Worm (Caenorhabditis elegans) whole organism, L4 larva: ENCODE results near the gene dmsr-12.
A peak's percentile ranks its signal among the peaks of the same experiment; 100 is the strongest.

Source experiments
- F26F4.8 ChIP-seq: fragments of 200-800 bp; sonication (Bioruptor generic); conservative IDR thresholded peaks from 2 replicates; pipeline ENCODE4 v1.3.6; 2022; ENCODE audit warnings: missing genetic modification characterization, missing compliant biosample characterization
- F37D6.2 ChIP-seq: sonication (generic microtip); optimal IDR thresholded peaks from 2 replicates; lab custom pipeline; 2016; ENCODE audit warnings: mild to moderate bottlenecking, missing genetic modification characterization, missing compliant biosample characterization
- R02D3.7 ChIP-seq: fragments of 150-350 bp; sonication (generic microtip); optimal IDR thresholded peaks from 3 replicates; lab custom pipeline; 2014; ENCODE audit warnings: missing biosample characterization, missing genetic modification characterization
- T20F7.1 ChIP-seq: fragments of 200-800 bp; sonication (Bioruptor generic); optimal IDR thresholded peaks from 2 replicates; lab custom pipeline; 2018; ENCODE audit warnings: mild to moderate bottlenecking, missing genetic modification characterization, missing compliant biosample characterization
- T26A8.4 ChIP-seq: fragments of 200-800 bp; sonication (Bioruptor generic); IDR thresholded peaks from 2 replicates; pipeline ENCODE4 v1.3.6; 2022; ENCODE audit warnings: missing genetic modification characterization, missing compliant biosample characterization
- Y48G9A.11 ChIP-seq: fragments of 200-800 bp; sonication (Bioruptor generic); IDR thresholded peaks from 2 replicates; pipeline ENCODE4 v1.3.6; 2022; ENCODE audit warnings: missing genetic modification reagents, missing genetic modification characterization, missing compliant biosample characterization
- ZK337.2 ChIP-seq: fragments of 200-800 bp; sonication (Bioruptor generic); IDR thresholded peaks from 2 replicates; pipeline ENCODE4 v1.3.6; 2022; ENCODE audit warnings: missing genetic modification reagents, missing genetic modification characterization, missing compliant biosample characterization
- aha-1 ChIP-seq: fragments of 150-350 bp; peaks from one replicate; lab custom pipeline; 2014; ENCODE audit warnings: missing biosample characterization, missing genetic modification characterization
- attf-4 ChIP-seq: sonication (generic microtip); optimal IDR thresholded peaks from 3 replicates; lab custom pipeline; 2017; ENCODE audit warnings: missing biosample characterization, missing genetic modification characterization
- ceh-32 ChIP-seq: sonication (generic microtip); optimal IDR thresholded peaks from 2 replicates; lab custom pipeline; 2016; ENCODE audit warnings: mild to moderate bottlenecking, missing genetic modification characterization, missing compliant biosample characterization; ENCODE audit not compliant: poor library complexity
- ceh-82 ChIP-seq: sonication (generic microtip); optimal IDR thresholded peaks from 2 replicates; lab custom pipeline; 2017; ENCODE audit warnings: missing biosample characterization, missing genetic modification characterization
- daf-12 ChIP-seq: fragments of 150-350 bp; optimal IDR thresholded peaks from 2 replicates; lab custom pipeline; 2014; ENCODE audit warnings: missing biosample characterization, missing genetic modification reagents, missing genetic modification characterization
- daf-19 ChIP-seq: fragments of 200-800 bp; sonication (Bioruptor generic); conservative IDR thresholded peaks from 2 replicates; pipeline ENCODE4 v1.3.6; 2022; ENCODE audit warnings: missing genetic modification characterization, missing compliant biosample characterization
- dmd-6 ChIP-seq: fragments of 200-800 bp; sonication (Bioruptor generic); IDR thresholded peaks from 2 replicates; pipeline ENCODE4 v1.3.6; 2022; ENCODE audit warnings: missing genetic modification reagents, missing genetic modification characterization, missing compliant biosample characterization
- dmd-8 ChIP-seq: fragments of 200-800 bp; sonication (Bioruptor generic); IDR thresholded peaks from 2 replicates; pipeline ENCODE4 v1.3.6; 2022; ENCODE audit warnings: missing genetic modification characterization, missing compliant biosample characterization
- dpl-1 ChIP-seq: fragments of 150-350 bp; optimal IDR thresholded peaks from 2 replicates; lab custom pipeline; 2014; ENCODE audit warnings: missing biosample characterization, missing genetic modification reagents, missing genetic modification characterization
- dve-1 ChIP-seq: sonication (generic microtip); optimal IDR thresholded peaks from 2 replicates; lab custom pipeline; 2017; ENCODE audit warnings: antibody characterized with exemption, mild to moderate bottlenecking, missing genetic modification characterization, missing compliant biosample characterization; ENCODE audit not compliant: insufficient read depth
- egl-43 ChIP-seq: fragments of 200-800 bp; sonication (Bioruptor generic); IDR thresholded peaks from 2 replicates; pipeline ENCODE4 v1.3.6; 2022; ENCODE audit warnings: missing genetic modification reagents, missing genetic modification characterization, missing compliant biosample characterization
- hif-1 ChIP-seq, 2 experiments: sonication (generic microtip); optimal IDR thresholded peaks; 2 replicates each; lab custom pipeline; 2016 to 2017; ENCODE audit warnings: missing compliant biosample characterization in 2 of 2, missing genetic modification characterization in 2 of 2, missing genetic modification reagents in 2 of 2, missing genotype in 2 of 2, mild to moderate bottlenecking in 1 of 2
- hlh-30 ChIP-seq: sonication (generic microtip); optimal IDR thresholded peaks from 2 replicates; lab custom pipeline; 2017; ENCODE audit warnings: antibody characterized with exemption, mild to moderate bottlenecking, missing genetic modification characterization, missing compliant biosample characterization; ENCODE audit not compliant: insufficient read depth
- lin-29 ChIP-seq: fragments of 200-800 bp; sonication (Bioruptor generic); IDR thresholded peaks from 2 replicates; pipeline ENCODE4 v1.3.6; 2022; ENCODE audit warnings: missing genetic modification reagents, missing genetic modification characterization, missing compliant biosample characterization
- lin-38 ChIP-seq: fragments of 200-800 bp; sonication (Bioruptor generic); IDR thresholded peaks from 2 replicates; pipeline ENCODE4 v1.3.6; 2022; ENCODE audit warnings: missing genetic modification reagents, missing genetic modification characterization, missing compliant biosample characterization
- lin-39 ChIP-seq: fragments of 150-350 bp; optimal IDR thresholded peaks from 2 replicates; lab custom pipeline; 2014; ENCODE audit warnings: missing biosample characterization, missing genetic modification reagents, missing genetic modification characterization
- lir-3 ChIP-seq: sonication (generic microtip); optimal IDR thresholded peaks from 2 replicates; lab custom pipeline; 2016; ENCODE audit warnings: mild to moderate bottlenecking, missing genetic modification characterization, missing compliant biosample characterization
- madf-9 ChIP-seq: fragments of 200-800 bp; sonication (Bioruptor generic); conservative IDR thresholded peaks from 2 replicates; pipeline ENCODE4 v1.3.6; 2022; ENCODE audit warnings: missing genetic modification reagents, missing genetic modification characterization, missing compliant biosample characterization
- mes-2 ChIP-seq: sonication (generic microtip); optimal IDR thresholded peaks from 2 replicates; lab custom pipeline; 2016; ENCODE audit warnings: missing genotype, mild to moderate bottlenecking, missing genetic modification characterization, missing compliant biosample characterization; ENCODE audit not compliant: poor library complexity, severe bottlenecking
- mxl-2 ChIP-seq: fragments of 200-800 bp; sonication (Bioruptor generic); conservative IDR thresholded peaks from 2 replicates; pipeline ENCODE4 v1.3.6; 2022; ENCODE audit warnings: missing genetic modification reagents, missing genetic modification characterization, missing compliant biosample characterization
- nhr-102 ChIP-seq: sonication (generic microtip); optimal IDR thresholded peaks from 2 replicates; lab custom pipeline; 2016; ENCODE audit warnings: mild to moderate bottlenecking, missing genetic modification characterization, moderate library complexity, missing compliant biosample characterization
- nhr-11 ChIP-seq: fragments of 150-350 bp; optimal IDR thresholded peaks from 2 replicates; lab custom pipeline; 2014; ENCODE audit warnings: missing biosample characterization, missing genetic modification characterization
- nhr-25 ChIP-seq: sonication (generic microtip); optimal IDR thresholded peaks from 2 replicates; lab custom pipeline; 2017; ENCODE audit warnings: missing genetic modification characterization, mild to moderate bottlenecking, missing compliant biosample characterization, antibody characterized with exemption, moderate library complexity, borderline replicate concordance; ENCODE audit not compliant: insufficient read depth
- nhr-77 ChIP-seq: fragments of 150-350 bp; optimal IDR thresholded peaks from 2 replicates; lab custom pipeline; 2014; ENCODE audit warnings: missing biosample characterization, missing genetic modification characterization
- rbr-2 ChIP-seq: sonication (generic microtip); optimal IDR thresholded peaks from 2 replicates; lab custom pipeline; 2016; ENCODE audit warnings: missing genotype, missing genetic modification characterization, missing compliant biosample characterization
- set-16 ChIP-seq: fragments of 200-800 bp; sonication (Bioruptor generic); IDR thresholded peaks from 2 replicates; pipeline ENCODE4 v1.3.6; 2022; ENCODE audit warnings: missing genetic modification reagents, missing genetic modification characterization, missing compliant biosample characterization
- skn-1 ChIP-seq: fragments of 150-350 bp; optimal IDR thresholded peaks from 2 replicates; lab custom pipeline; 2014; ENCODE audit warnings: missing biosample characterization, missing genetic modification characterization
- spr-3 ChIP-seq: fragments of 200-800 bp; sonication (Bioruptor generic); optimal IDR thresholded peaks from 2 replicates; lab custom pipeline; 2018; ENCODE audit warnings: mild to moderate bottlenecking, missing genetic modification characterization, missing compliant biosample characterization
- tag-97 ChIP-seq: fragments of 200-800 bp; sonication (Bioruptor generic); IDR thresholded peaks from 2 replicates; pipeline ENCODE4 v1.3.6; 2022; ENCODE audit warnings: missing genetic modification characterization, missing compliant biosample characterization
- unc-130 ChIP-seq: sonication (generic microtip); optimal IDR thresholded peaks from 2 replicates; lab custom pipeline; 2016; ENCODE audit warnings: missing genetic modification reagents, missing genetic modification characterization, missing compliant biosample characterization
- unc-39 ChIP-seq: sonication (generic microtip); optimal IDR thresholded peaks from 2 replicates; lab custom pipeline; 2017; ENCODE audit warnings: missing biosample characterization, missing genetic modification characterization
- zfp-3 ChIP-seq: fragments of 200-800 bp; sonication (Bioruptor generic); conservative IDR thresholded peaks from 2 replicates; pipeline ENCODE4 v1.3.6; 2022; ENCODE audit warnings: missing genetic modification reagents, missing genetic modification characterization, missing compliant biosample characterization
- ztf-7 ChIP-seq: fragments of 150-350 bp; optimal IDR thresholded peaks from 2 replicates; lab custom pipeline; 2014; ENCODE audit warnings: missing biosample characterization, missing genetic modification characterization

Gene dmsr-12

ce11 chrV:6839008-6839407 lies 32.8 kb upstream of the dmsr-12 start, which contains the start of gene hpo-8 (continued):
- peak; percentile 0 for TF ChIP-seq dve-1 (tag; lab: Kevin White, UChicago)
- no peak for TF ChIP-seq lin-38 (GFP tag; lab: Robert Waterston, UW)
- TF ChIP-seq dmd-8 = no peak
- no peak; the same call in 1 of the 2 replicates for TF ChIP-seq dmd-6 (GFP tag; lab: Robert Waterston, UW)
- no peak for TF ChIP-seq lir-3 (tag; lab: Kevin White, UChicago)
- no peak for TF ChIP-seq hif-1 (tag; optimal IDR thresholded peaks at IDR 0.05; lab: Kevin White, UChicago)
- no peak for TF ChIP-seq T26A8.4 (GFP tag; lab: Robert Waterston, UW)
- no peak for TF ChIP-seq daf-19 (GFP tag; lab: Robert Waterston, UW)
- TF ChIP-seq lin-39 = no peak
- no peak for TF ChIP-seq ZK337.2 (GFP tag; lab: Robert Waterston, UW)
- TF ChIP-seq tag-97 (GFP tag; lab: Robert Waterston, UW) = no peak
- TF ChIP-seq daf-12 (tag; lab: Kevin White, UChicago) = no peak
- TF ChIP-seq Y48G9A.11 (GFP tag; lab: Robert Waterston, UW) = no peak

DNA sequence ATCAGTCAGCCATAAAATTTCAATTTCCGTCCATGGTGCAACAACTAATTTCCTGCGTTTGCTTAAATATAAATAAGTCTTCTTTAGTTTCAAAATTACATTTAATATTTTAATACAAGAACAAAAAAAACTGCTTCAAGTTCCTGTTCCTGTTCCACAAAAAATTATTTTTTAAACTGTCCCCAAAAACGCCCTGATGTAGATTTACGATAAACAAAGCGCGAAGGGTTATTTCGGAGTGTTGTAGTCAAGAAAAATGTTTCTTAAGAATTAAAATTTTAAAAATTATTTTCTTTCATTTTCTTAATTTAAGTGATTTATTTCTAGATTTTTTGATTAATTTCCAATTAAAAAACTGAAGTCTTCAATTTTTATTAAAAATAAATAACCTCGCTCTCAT lies 32.4 kb upstream of the dmsr-12 start, which contains the start of gene T15B7.15:
Gene T15B7.15 (minus strand): TSS at position 67 of the 400 bp plus-strand sequence.
- peak; percentile 77 for TF ChIP-seq dpl-1 (GFP tag; lab: Kevin White, UChicago)
- TF ChIP-seq unc-130 = no peak
- peak; percentile 85 for TF ChIP-seq R02D3.7
- TF ChIP-seq mes-2 = peak; percentile 58
- TF ChIP-seq skn-1 = no peak
- peak; percentile 94 for TF ChIP-seq T20F7.1 (GFP tag; lab: Kevin White, UChicago)
- TF ChIP-seq spr-3 (GFP tag; lab: Kevin White, UChicago) = no peak
- peak; percentile 92 for TF ChIP-seq Y48G9A.11 (GFP tag; lab: Robert Waterston, UW)
- TF ChIP-seq ceh-32 (tag; lab: Kevin White, UChicago) = no peak

- TF ChIP-seq lin-39 (no peak), hif-1 (tag; optimal IDR thresholded peaks at IDR 0.05; lab: Kevin White, UChicago) (no peak), F26F4.8 (no peak), nhr-77 (tag; lab: Kevin White, UChicago) (no peak), daf-19 (GFP tag; lab: Robert Waterston, UW) (no peak), unc-39 (tag; lab: Kevin White, UChicago) (no peak), set-16 (GFP tag; lab: Robert Waterston, UW) (peak; percentile 95)
Observed at ce11 chrV:6836036-6836435, 29.8 kb upstream of the dmsr-12 start.

ce11 chrV:6835242-6835641 lies 29.0 kb upstream of the dmsr-12 start, which contains the start of the genes T15B7.14 and col-143:
Gene T15B7.14, minus strand, starts transcription at chrV:6835342.
Gene col-143, plus strand, starts transcription at chrV:6835635.
- no peak for TF ChIP-seq madf-9 (GFP tag; lab: Robert Waterston, UW)
- no peak for TF ChIP-seq unc-130
- no peak for TF ChIP-seq zfp-3 (GFP tag; lab: Robert Waterston, UW)
- no peak for TF ChIP-seq nhr-102 (tag; lab: Kevin White, UChicago)
- no peak for TF ChIP-seq nhr-11 (tag; lab: Kevin White, UChicago)
- no peak for TF ChIP-seq F37D6.2 (tag; lab: Kevin White, UChicago)
- TF ChIP-seq lin-29 (GFP tag; lab: Robert Waterston, UW) = no peak
- no peak for TF ChIP-seq lir-3 (tag; lab: Kevin White, UChicago)
- no peak for TF ChIP-seq aha-1 (tag; lab: Kevin White, UChicago)
- TF ChIP-seq ztf-7 = no peak
- TF ChIP-seq nhr-25 = no peak
- TF ChIP-seq egl-43 = no peak
- no peak for TF ChIP-seq attf-4
- no peak for TF ChIP-seq ZK337.2 (GFP tag; lab: Robert Waterston, UW)
- no peak for TF ChIP-seq rbr-2
- no peak for TF ChIP-seq hlh-30 (tag; lab: Kevin White, UChicago)
- no peak for TF ChIP-seq ceh-82
- TF ChIP-seq mxl-2 (GFP tag; lab: Robert Waterston, UW) = no peak
- no peak for TF ChIP-seq dpl-1 (GFP tag; lab: Kevin White, UChicago)
